Worm (Caenorhabditis elegans) whole organism, late embryonic: ENCODE data around the gene F23H12.3.
"Not testable (repeated sequence)": the region's sequence is repeated elsewhere in the genome, so short reads cannot be mapped to it uniquely, and the experiment has no call there.

ENCODE experiments used
- C38D4.7 ChIP-seq: fragments of 200-800 bp; sonication (Bioruptor generic); optimal IDR thresholded peaks from 2 replicates; lab custom pipeline; 2018; ENCODE audit warnings: mild to moderate bottlenecking, missing genetic modification characterization, moderate library complexity, missing compliant biosample characterization
- F13H6.1 ChIP-seq: sonication (generic microtip); optimal IDR thresholded peaks from 2 replicates; lab custom pipeline; 2016; ENCODE audit warnings: missing genetic modification characterization, missing compliant biosample characterization
- K02D7.2 ChIP-seq: sonication (generic microtip); optimal IDR thresholded peaks from 2 replicates; lab custom pipeline; 2017; ENCODE audit warnings: mild to moderate bottlenecking, missing genetic modification characterization, missing compliant biosample characterization
- K09A11.1 ChIP-seq: sonication (generic microtip); optimal IDR thresholded peaks from 2 replicates; lab custom pipeline; 2017; ENCODE audit warnings: antibody characterized with exemption, mild to moderate bottlenecking, missing genetic modification characterization, missing compliant biosample characterization; ENCODE audit not compliant: insufficient read depth
- Y22D7AL.16 ChIP-seq: sonication (generic microtip); optimal IDR thresholded peaks from 2 replicates; lab custom pipeline; 2016; ENCODE audit warnings: missing genetic modification characterization, missing compliant biosample characterization
- ceh-14 ChIP-seq: sonication (generic microtip); optimal IDR thresholded peaks from 2 replicates; lab custom pipeline; 2016; ENCODE audit warnings: missing genotype, missing genetic modification characterization, missing compliant biosample characterization
- ceh-18 ChIP-seq: sonication (generic microtip); optimal IDR thresholded peaks from 2 replicates; lab custom pipeline; 2016; ENCODE audit warnings: missing genetic modification characterization, missing compliant biosample characterization
- ceh-19 ChIP-seq: fragments of 200-800 bp; sonication (Bioruptor generic); optimal IDR thresholded peaks from 2 replicates; lab custom pipeline; 2018; ENCODE audit warnings: mild to moderate bottlenecking, missing genetic modification characterization, missing compliant biosample characterization
- ceh-2 ChIP-seq: sonication (generic microtip); optimal IDR thresholded peaks from 2 replicates; lab custom pipeline; 2016; ENCODE audit warnings: missing genotype, missing genetic modification characterization, missing compliant biosample characterization
- ceh-34 ChIP-seq: sonication (generic microtip); optimal IDR thresholded peaks from 2 replicates; lab custom pipeline; 2016; ENCODE audit warnings: mild to moderate bottlenecking, missing genetic modification characterization, missing compliant biosample characterization
- che-1 ChIP-seq: sonication (generic microtip); optimal IDR thresholded peaks from 2 replicates; lab custom pipeline; 2016; ENCODE audit warnings: mild to moderate bottlenecking, missing genetic modification characterization, missing compliant biosample characterization
- ets-4 ChIP-seq: sonication (generic microtip); optimal IDR thresholded peaks from 2 replicates; lab custom pipeline; 2016; ENCODE audit warnings: missing genetic modification characterization, missing compliant biosample characterization
- eyg-1 ChIP-seq: sonication (generic microtip); optimal IDR thresholded peaks from 2 replicates; lab custom pipeline; 2016; ENCODE audit warnings: missing genotype, missing genetic modification characterization, missing compliant biosample characterization
- gmeb-2 ChIP-seq: sonication (generic microtip); optimal IDR thresholded peaks from 2 replicates; lab custom pipeline; 2016; ENCODE audit warnings: missing genetic modification characterization, inconsistent platforms, missing compliant biosample characterization
- hlh-13 ChIP-seq: fragments of 200-800 bp; sonication (Bioruptor generic); optimal IDR thresholded peaks from 2 replicates; lab custom pipeline; 2018; ENCODE audit warnings: mild to moderate bottlenecking, missing genetic modification characterization, missing compliant biosample characterization
- hlh-15 ChIP-seq: sonication (generic microtip); optimal IDR thresholded peaks from 2 replicates; lab custom pipeline; 2016; ENCODE audit warnings: missing genetic modification characterization, missing compliant biosample characterization
- hlh-30 ChIP-seq: sonication (generic microtip); optimal IDR thresholded peaks from 2 replicates; lab custom pipeline; 2017; ENCODE audit warnings: antibody characterized with exemption, missing genetic modification characterization, missing compliant biosample characterization; ENCODE audit not compliant: insufficient read depth
- lim-6 ChIP-seq: sonication (generic microtip); optimal IDR thresholded peaks from 2 replicates; lab custom pipeline; 2016; ENCODE audit warnings: missing genetic modification characterization, missing compliant biosample characterization
- mec-3 ChIP-seq: sonication (generic microtip); optimal IDR thresholded peaks from 2 replicates; lab custom pipeline; 2016; ENCODE audit warnings: borderline replicate concordance, missing genetic modification characterization, missing compliant biosample characterization
- nhr-232 ChIP-seq: sonication (generic microtip); optimal IDR thresholded peaks from 2 replicates; lab custom pipeline; 2016; ENCODE audit warnings: missing genetic modification characterization, missing compliant biosample characterization
- npax-4 ChIP-seq: sonication (generic microtip); optimal IDR thresholded peaks from 2 replicates; lab custom pipeline; 2016; ENCODE audit warnings: missing genetic modification characterization, missing compliant biosample characterization
- odd-2 ChIP-seq: sonication (generic microtip); optimal IDR thresholded peaks from 2 replicates; lab custom pipeline; 2017; ENCODE audit warnings: antibody characterized with exemption, mild to moderate bottlenecking, missing genetic modification characterization, missing compliant biosample characterization
- pat-9 ChIP-seq: fragments of 200-800 bp; sonication (Bioruptor generic); optimal IDR thresholded peaks from 2 replicates; lab custom pipeline; 2018; ENCODE audit warnings: mild to moderate bottlenecking, missing genetic modification characterization, moderate library complexity, missing compliant biosample characterization
- pax-1 ChIP-seq: fragments of 150-350 bp; optimal IDR thresholded peaks from 2 replicates; lab custom pipeline; 2014; ENCODE audit warnings: missing biosample characterization, missing genetic modification characterization
- pha-2 ChIP-seq: sonication (generic microtip); optimal IDR thresholded peaks from 2 replicates; lab custom pipeline; 2017; ENCODE audit warnings: mild to moderate bottlenecking, missing genetic modification characterization, missing compliant biosample characterization
- pqm-1 ChIP-seq: sonication (generic microtip); optimal IDR thresholded peaks from 2 replicates; lab custom pipeline; 2016; ENCODE audit warnings: missing genetic modification characterization, missing compliant biosample characterization
- rnt-1 ChIP-seq: sonication (generic microtip); optimal IDR thresholded peaks from 2 replicates; lab custom pipeline; 2016; ENCODE audit warnings: missing genetic modification characterization, missing compliant biosample characterization
- tbx-2 ChIP-seq: sonication (generic microtip); optimal IDR thresholded peaks from 2 replicates; lab custom pipeline; 2016; ENCODE audit warnings: missing genetic modification characterization, missing compliant biosample characterization
- tbx-7 ChIP-seq: sonication (generic microtip); optimal IDR thresholded peaks from 2 replicates; lab custom pipeline; 2016; ENCODE audit warnings: missing genotype, missing genetic modification characterization, missing compliant biosample characterization
- ttx-3 ChIP-seq: sonication (generic microtip); optimal IDR thresholded peaks from 2 replicates; lab custom pipeline; 2016; ENCODE audit warnings: missing genetic modification reagents, missing genetic modification characterization, missing compliant biosample characterization
- unc-3 ChIP-seq, 2 experiments: fragments of 200-800 bp in 1 of 2; sonication (Bioruptor generic) in 1 of 2; sonication (generic microtip) in 1 of 2; conservative IDR thresholded peaks in 1 of 2; optimal IDR thresholded peaks in 1 of 2; 2 replicates each; pipeline versions ENCODE4 v1.3.6 to Lab custom; 2016 to 2022; ENCODE audit warnings: missing compliant biosample characterization in 2 of 2, missing genetic modification characterization in 2 of 2, missing genetic modification reagents in 1 of 2
- unc-55 ChIP-seq: sonication (generic microtip); optimal IDR thresholded peaks from 2 replicates; lab custom pipeline; 2017; ENCODE audit warnings: missing biosample characterization, missing genetic modification reagents, missing genetic modification characterization
- ztf-16 ChIP-seq: sonication (generic microtip); optimal IDR thresholded peaks from 2 replicates; lab custom pipeline; 2017; ENCODE audit warnings: missing genetic modification characterization, missing compliant biosample characterization

Gene F23H12.3

ce11 chrV:12371386-12371785 lies 26.4 kb downstream of the F23H12.3 start, which contains the start of gene F23H12.7:
Gene F23H12.7, plus strand, starts transcription at chrV:12371686.
- no peak for TF ChIP-seq hlh-13
- TF ChIP-seq, all 69 proteins: peak for 0

ce11 chrV:12374252-12374651 lies 29.3 kb downstream of the F23H12.3 start, which contains the start of gene F23H12.10:
Gene F23H12.10, minus strand, starts transcription at chrV:12374263.
- TF ChIP-seq ceh-19 (GFP tag; lab: Kevin White, UChicago); pat-9 (tag; lab: Kevin White, UChicago); eyg-1 (tag; lab: Kevin White, UChicago): not testable (repeated sequence)

ce11 chrV:12377256-12377655 lies 32.3 kb downstream of the F23H12.3 start, which contains the start of gene K01D12.1:
Gene K01D12.1, plus strand, starts transcription at chrV:12377556.
- TF ChIP-seq npax-4 (tag; lab: Kevin White, UChicago) (no peak), nhr-232 (tag; lab: Kevin White, UChicago) (no peak), K02D7.2 (tag; lab: Kevin White, UChicago) (no peak), ceh-18 (tag; lab: Kevin White, UChicago) (no peak), ztf-16 (tag; lab: Kevin White, UChicago) (no peak), tbx-2 (tag; lab: Kevin White, UChicago) (no peak), rnt-1 (tag; lab: Kevin White, UChicago) (no peak)

ce11 chrV:12386154-12386553 lies 41.2 kb downstream of the F23H12.3 start, which contains the start of gene K01D12.15:
Gene K01D12.15, plus strand, starts transcription at chrV:12386454.
- TF ChIP-seq C38D4.7 (GFP tag; lab: Kevin White, UChicago): no peak
- TF ChIP-seq mec-3: no peak
- no peak for TF ChIP-seq hlh-30
- TF ChIP-seq odd-2: no peak
- TF ChIP-seq tbx-7 (tag; lab: Kevin White, UChicago): no peak
- TF ChIP-seq K09A11.1 (tag; lab: Kevin White, UChicago): no peak
- no peak for TF ChIP-seq pax-1 (tag; lab: Kevin White, UChicago)
- no peak for TF ChIP-seq gmeb-2
- no peak for TF ChIP-seq unc-55 (GFP tag; lab: Kevin White, UChicago)
- no peak for TF ChIP-seq ceh-34 (tag; lab: Kevin White, UChicago)
- no peak for TF ChIP-seq ets-4 (tag; lab: Kevin White, UChicago)
- no peak for TF ChIP-seq Y22D7AL.16 (tag; lab: Kevin White, UChicago)

ce11 chrV:12395699-12396098 lies 50.8 kb downstream of the F23H12.3 start, which contains the start of gene twk-14:
Gene twk-14, minus strand, starts transcription at chrV:12395706.
- TF ChIP-seq pha-2 (tag; lab: Kevin White, UChicago): no peak
- TF ChIP-seq hlh-15 (tag; lab: Kevin White, UChicago): no peak
- TF ChIP-seq F13H6.1 (tag; lab: Kevin White, UChicago): no peak
- no peak for TF ChIP-seq nhr-232 (tag; lab: Kevin White, UChicago)
- no peak for TF ChIP-seq ceh-14 (tag; lab: Kevin White, UChicago)
- TF ChIP-seq gmeb-2: no peak
- TF ChIP-seq npax-4 (tag; lab: Kevin White, UChicago): no peak
- TF ChIP-seq lim-6 (tag; lab: Kevin White, UChicago): no peak
- TF ChIP-seq unc-55 (GFP tag; lab: Kevin White, UChicago): no peak
- TF ChIP-seq ceh-2 (tag; lab: Kevin White, UChicago): no peak
- TF ChIP-seq hlh-13: no peak
- no peak for TF ChIP-seq pqm-1 (tag; lab: Kevin White, UChicago)
- no peak for TF ChIP-seq ttx-3 (tag; lab: Kevin White, UChicago)
- no peak for TF ChIP-seq unc-3 (GFP tag; conservative IDR thresholded peaks at IDR 0.05; lab: Robert Waterston, UW)
- TF ChIP-seq unc-3 (tag; optimal IDR thresholded peaks at IDR 0.05; lab: Kevin White, UChicago): no peak
- TF ChIP-seq che-1: no peak
- TF ChIP-seq eyg-1 (tag; lab: Kevin White, UChicago): no peak
- TF ChIP-seq, all 69 proteins: peak for 0
